Worm (Caenorhabditis elegans) whole organism, young adult: ENCODE data around the gene gst-7.

Source experiments
- D2030.7 ChIP-seq: fragments of 200-800 bp; sonication (Bioruptor generic); IDR thresholded peaks from 2 replicates; pipeline ENCODE4 v1.3.6; 2022; ENCODE audit warnings: missing genetic modification reagents, missing genetic modification characterization, missing compliant biosample characterization
- F37B4.10 ChIP-seq: fragments of 200-800 bp; sonication (Bioruptor generic); IDR thresholded peaks from 2 replicates; pipeline ENCODE4 v1.3.6; 2022; ENCODE audit warnings: missing genetic modification characterization, missing compliant biosample characterization
- F55B11.4 ChIP-seq: sonication (generic microtip); optimal IDR thresholded peaks from 2 replicates; lab custom pipeline; 2016; ENCODE audit warnings: missing compliant biosample characterization, missing genetic modification characterization, borderline replicate concordance; ENCODE audit not compliant: insufficient read depth
- K11D2.4 ChIP-seq: fragments of 200-800 bp; sonication (Bioruptor generic); IDR thresholded peaks from 2 replicates; pipeline ENCODE4 v1.3.6; 2022; ENCODE audit warnings: missing genetic modification reagents, missing genetic modification characterization, missing compliant biosample characterization
- K12H6.12 ChIP-seq: fragments of 200-800 bp; sonication (Bioruptor generic); optimal IDR thresholded peaks from 2 replicates; lab custom pipeline; 2018; ENCODE audit warnings: mild to moderate bottlenecking, missing genetic modification characterization, missing compliant biosample characterization
- Y67H2A.10 ChIP-seq: fragments of 200-800 bp; sonication (Bioruptor generic); conservative IDR thresholded peaks from 2 replicates; pipeline ENCODE4 v1.3.6; 2022; ENCODE audit warnings: missing genetic modification reagents, missing genetic modification characterization, missing compliant biosample characterization
- ZK185.1 ChIP-seq: sonication (generic microtip); optimal IDR thresholded peaks from 2 replicates; lab custom pipeline; 2016; ENCODE audit warnings: mild to moderate bottlenecking, missing genetic modification characterization, missing compliant biosample characterization; ENCODE audit not compliant: poor library complexity, severe bottlenecking
- aptf-2 ChIP-seq: fragments of 200-800 bp; sonication (Bioruptor generic); conservative IDR thresholded peaks from 2 replicates; pipeline ENCODE4 v1.3.6; 2022; ENCODE audit warnings: missing genetic modification reagents, missing genetic modification characterization, missing compliant biosample characterization
- attf-5 ChIP-seq: fragments of 200-800 bp; sonication (Bioruptor generic); optimal IDR thresholded peaks from 2 replicates; lab custom pipeline; 2018; ENCODE audit warnings: mild to moderate bottlenecking, missing genetic modification characterization, missing compliant biosample characterization
- bed-2 ChIP-seq: fragments of 200-800 bp; sonication (Bioruptor generic); IDR thresholded peaks from 2 replicates; pipeline ENCODE4 v1.3.6; 2022; ENCODE audit warnings: missing genetic modification reagents, missing genetic modification characterization, missing compliant biosample characterization
- cebp-1 ChIP-seq, 2 experiments: fragments of 200-800 bp in 1 of 2; sonication (Bioruptor generic) in 1 of 2; sonication (generic microtip) in 1 of 2; IDR thresholded peaks in 1 of 2; optimal IDR thresholded peaks in 1 of 2; 2 replicates each; pipeline versions ENCODE4 v1.3.6 to Lab custom; 2017 to 2022; ENCODE audit warnings: missing compliant biosample characterization in 2 of 2, missing genetic modification characterization in 2 of 2, mild to moderate bottlenecking in 1 of 2, missing genetic modification reagents in 1 of 2, moderate library complexity in 1 of 2
- cebp-2 ChIP-seq: fragments of 200-800 bp; sonication (Bioruptor generic); IDR thresholded peaks from 2 replicates; pipeline ENCODE4 v1.3.6; 2022; ENCODE audit warnings: missing genetic modification characterization, missing compliant biosample characterization
- ceh-100 ChIP-seq: fragments of 200-800 bp; sonication (Bioruptor generic); IDR thresholded peaks from 2 replicates; pipeline ENCODE4 v1.3.6; 2022; ENCODE audit warnings: missing genetic modification reagents, missing genetic modification characterization, missing compliant biosample characterization
- ceh-27 ChIP-seq: fragments of 200-800 bp; sonication (Bioruptor generic); optimal IDR thresholded peaks from 2 replicates; lab custom pipeline; 2018; ENCODE audit warnings: mild to moderate bottlenecking, missing genetic modification characterization, moderate library complexity, missing compliant biosample characterization
- ceh-40 ChIP-seq: fragments of 200-800 bp; sonication (Bioruptor generic); IDR thresholded peaks from 2 replicates; pipeline ENCODE4 v1.3.6; 2022; ENCODE audit warnings: missing genetic modification characterization, missing compliant biosample characterization
- ceh-58 ChIP-seq: fragments of 200-800 bp; sonication (Bioruptor generic); IDR thresholded peaks from 2 replicates; pipeline ENCODE4 v1.3.6; 2022; ENCODE audit warnings: missing genetic modification characterization, missing compliant biosample characterization
- ceh-91 ChIP-seq: fragments of 200-800 bp; sonication (Bioruptor generic); IDR thresholded peaks from 2 replicates; pipeline ENCODE4 v1.3.6; 2022; ENCODE audit warnings: missing genetic modification reagents, missing genetic modification characterization, missing compliant biosample characterization
- hrde-1 ChIP-seq: sonication (generic microtip); optimal IDR thresholded peaks from 2 replicates; lab custom pipeline; 2016; ENCODE audit warnings: missing genetic modification characterization, mild to moderate bottlenecking, missing compliant biosample characterization, moderate library complexity, missing genotype, missing genetic modification reagents, borderline replicate concordance
- hsf-1 ChIP-seq: fragments of 200-800 bp; sonication (Bioruptor generic); IDR thresholded peaks from 2 replicates; pipeline ENCODE4 v1.3.6; 2022; ENCODE audit warnings: missing genetic modification reagents, missing genetic modification characterization, missing compliant biosample characterization
- let-526 ChIP-seq: fragments of 200-800 bp; sonication (Bioruptor generic); IDR thresholded peaks from 2 replicates; pipeline ENCODE4 v1.3.6; 2022; ENCODE audit warnings: missing genetic modification reagents, missing genetic modification characterization, missing compliant biosample characterization
- lin-26 ChIP-seq: fragments of 200-800 bp; sonication (Bioruptor generic); IDR thresholded peaks from 2 replicates; pipeline ENCODE4 v1.3.6; 2022; ENCODE audit warnings: missing genetic modification reagents, missing genetic modification characterization, missing compliant biosample characterization
- lin-35 ChIP-seq, 3 experiments: fragments of 150-350 bp in 2 of 3; sonication (generic microtip) in 1 of 3; optimal IDR thresholded peaks; 2 replicates each; lab custom pipeline; 2014 to 2018; ENCODE audit warnings: missing biosample characterization in 3 of 3, missing genetic modification characterization in 3 of 3, missing genetic modification reagents in 3 of 3
- lin-40 ChIP-seq: sonication (generic microtip); optimal IDR thresholded peaks from 2 replicates; lab custom pipeline; 2016; ENCODE audit warnings: missing genetic modification characterization, mild to moderate bottlenecking, missing compliant biosample characterization, missing genotype, missing genetic modification reagents
- lsl-1 ChIP-seq: fragments of 200-800 bp; sonication (Bioruptor generic); optimal IDR thresholded peaks from 2 replicates; lab custom pipeline; 2018; ENCODE audit warnings: mild to moderate bottlenecking, missing genetic modification characterization, moderate library complexity, missing compliant biosample characterization
- madf-6 ChIP-seq: fragments of 200-800 bp; sonication (Bioruptor generic); IDR thresholded peaks from 2 replicates; pipeline ENCODE4 v1.3.6; 2022; ENCODE audit warnings: missing genetic modification reagents, missing genetic modification characterization, missing compliant biosample characterization
- madf-8 ChIP-seq: fragments of 200-800 bp; sonication (Bioruptor generic); conservative IDR thresholded peaks from 2 replicates; pipeline ENCODE4 v1.3.6; 2022; ENCODE audit warnings: missing genetic modification reagents, missing genetic modification characterization, missing compliant biosample characterization
- mel-28 ChIP-seq: sonication (generic microtip); optimal IDR thresholded peaks from 2 replicates; lab custom pipeline; 2016; ENCODE audit warnings: borderline replicate concordance, mild to moderate bottlenecking, missing genetic modification characterization, missing compliant biosample characterization
- mes-4 ChIP-seq: sonication (generic microtip); optimal IDR thresholded peaks from 2 replicates; lab custom pipeline; 2016; ENCODE audit warnings: missing genotype, missing genetic modification characterization, missing compliant biosample characterization
- nfya-1 ChIP-seq: sonication (generic microtip); optimal IDR thresholded peaks from 2 replicates; lab custom pipeline; 2017; ENCODE audit warnings: antibody characterized with exemption, missing compliant biosample characterization, missing genetic modification characterization, borderline replicate concordance; ENCODE audit not compliant: insufficient read depth
- nfyb-1 ChIP-seq: fragments of 200-800 bp; sonication (Bioruptor generic); IDR thresholded peaks from 2 replicates; pipeline ENCODE4 v1.3.6; 2022; ENCODE audit warnings: missing genetic modification reagents, missing genetic modification characterization, missing compliant biosample characterization
- pbrm-1 ChIP-seq: fragments of 200-800 bp; sonication (Bioruptor generic); IDR thresholded peaks from 2 replicates; pipeline ENCODE4 v1.3.6; 2022; ENCODE audit warnings: missing genetic modification reagents, missing genetic modification characterization, missing compliant biosample characterization
- rcor-1 ChIP-seq: fragments of 200-800 bp; sonication (Bioruptor generic); IDR thresholded peaks from 2 replicates; pipeline ENCODE4 v1.3.6; 2022; ENCODE audit warnings: missing genetic modification reagents, missing genetic modification characterization, missing compliant biosample characterization
- repo-1 ChIP-seq: sonication (generic microtip); optimal IDR thresholded peaks from 2 replicates; lab custom pipeline; 2017; ENCODE audit warnings: mild to moderate bottlenecking, missing genetic modification characterization, missing compliant biosample characterization
- snpc-4 ChIP-seq, 5 experiments: fragments of 150-350 bp in 1 of 5; sonication (generic microtip) in 4 of 5; optimal IDR thresholded peaks; 2 replicates each; lab custom pipeline; 2014 to 2018; ENCODE audit warnings: missing genetic modification characterization in 5 of 5, missing biosample characterization in 3 of 5, antibody characterized with exemption in 2 of 5, mild to moderate bottlenecking in 2 of 5, missing compliant biosample characterization in 2 of 5, missing genotype in 2 of 5, moderate library complexity in 2 of 5, missing genetic modification reagents in 1 of 5
- tbx-9 ChIP-seq: sonication (generic microtip); optimal IDR thresholded peaks from 2 replicates; lab custom pipeline; 2016; ENCODE audit warnings: borderline replicate concordance, missing genetic modification characterization, inconsistent platforms, missing compliant biosample characterization
- tlf-1 ChIP-seq: fragments of 200-800 bp; sonication (Bioruptor generic); optimal IDR thresholded peaks from 2 replicates; lab custom pipeline; 2018; ENCODE audit warnings: mild to moderate bottlenecking, missing genetic modification characterization, missing compliant biosample characterization
- unc-62 ChIP-seq: fragments of 150-350 bp; optimal IDR thresholded peaks from 2 replicates; lab custom pipeline; 2014; ENCODE audit warnings: missing biosample characterization, missing genetic modification reagents, missing genetic modification characterization
- zim-3 ChIP-seq: sonication (generic microtip); optimal IDR thresholded peaks from 2 replicates; lab custom pipeline; 2017; ENCODE audit warnings: mild to moderate bottlenecking, missing genetic modification characterization, moderate library complexity, missing compliant biosample characterization

Gene gst-7

ce11 chrII:4851594-4852106, 30.2 kb upstream of the gst-7 start, which contains the start of gene dnj-9 (continued):
- TF ChIP-seq nfya-1 (tag; lab: Kevin White, UChicago): no peak
- TF ChIP-seq Y67H2A.10 (GFP tag; lab: Robert Waterston, UW): peak; percentile 37; the same call in 1 of the 2 replicates
- no peak for TF ChIP-seq ceh-58 (GFP tag; lab: Robert Waterston, UW)
- peak; percentile 95 for TF ChIP-seq madf-6
- TF ChIP-seq lin-26 (GFP tag; lab: Robert Waterston, UW): peak; percentile 40; the same call in 1 of the 2 replicates
- peak; percentile 6 for TF ChIP-seq mel-28 (tag; lab: Kevin White, UChicago)
- TF ChIP-seq F55B11.4 (tag; lab: Kevin White, UChicago): no peak
- peak; percentile 86 to 99 (median 92) for TF ChIP-seq lin-35 (GFP tag; optimal IDR thresholded peaks at IDR 0.05; lab: Kevin White, UChicago)
- TF ChIP-seq madf-8 (GFP tag; lab: Robert Waterston, UW): peak; percentile 79
- TF ChIP-seq ceh-27 (GFP tag; lab: Kevin White, UChicago): peak; percentile 83
- TF ChIP-seq K11D2.4 (GFP tag; lab: Robert Waterston, UW): peak; percentile 94
- TF ChIP-seq repo-1: peak; percentile 94
- no peak for TF ChIP-seq unc-62 (GFP tag; lab: Kevin White, UChicago)
- no peak for TF ChIP-seq tbx-9 (tag; lab: Kevin White, UChicago)
- TF ChIP-seq lin-40 (tag; lab: Kevin White, UChicago): peak; percentile 97
- peak; percentile 94 for TF ChIP-seq rcor-1 (GFP tag; lab: Robert Waterston, UW)
- TF ChIP-seq, all 124 proteins: peak for 82

- TF ChIP-seq ZK185.1 (tag; lab: Kevin White, UChicago): no peak
- no peak for TF ChIP-seq mes-4 (tag; lab: Kevin White, UChicago)
- TF ChIP-seq hsf-1 (GFP tag; lab: Robert Waterston, UW): no peak
- TF ChIP-seq cebp-1 (GFP tag; IDR thresholded peaks at IDR 0.05; lab: Robert Waterston, UW): no peak
- TF ChIP-seq cebp-1 (tag; optimal IDR thresholded peaks at IDR 0.05; lab: Kevin White, UChicago): peak; percentile 66
- TF ChIP-seq let-526 (GFP tag; lab: Robert Waterston, UW): no peak
- TF ChIP-seq, all 124 proteins: peak for 1
Observed at ce11 chrII:4854761-4855160, 27.1 kb upstream of the gst-7 start.

- no peak for TF ChIP-seq F37B4.10 (GFP tag; lab: Robert Waterston, UW)
- no peak for TF ChIP-seq ceh-40 (GFP tag; lab: Robert Waterston, UW)
- no peak for TF ChIP-seq lsl-1
- no peak for TF ChIP-seq snpc-4 (GFP tag; optimal IDR thresholded peaks at IDR 0.05; lab: Kevin White, UChicago)
- TF ChIP-seq snpc-4 (tag; optimal IDR thresholded peaks at IDR 0.05; lab: Kevin White, UChicago): no peak
- TF ChIP-seq ceh-91 (GFP tag; lab: Robert Waterston, UW): no peak
- TF ChIP-seq K11D2.4 (GFP tag; lab: Robert Waterston, UW): 0 out of 2 replicates have a peak, but pooled peaks have one; percentile 19
- TF ChIP-seq, all 124 proteins: peak for 1
Observed at ce11 chrII:4855489-4855888, 26.4 kb upstream of the gst-7 start.

- TF ChIP-seq attf-5 (peak; percentile 39), nfyb-1 (0 out of 2 replicates have a peak, but pooled peaks have one; percentile 46), bed-2 (GFP tag; lab: Robert Waterston, UW) (no peak), cebp-2 (GFP tag; lab: Robert Waterston, UW) (no peak), zim-3 (no peak), D2030.7 (GFP tag; lab: Robert Waterston, UW) (no peak), ceh-100 (GFP tag; lab: Robert Waterston, UW) (no peak), lin-26 (GFP tag; lab: Robert Waterston, UW) (0 out of 2 replicates have a peak, but pooled peaks have one; percentile 13), cebp-1 (GFP tag; IDR thresholded peaks at IDR 0.05; lab: Robert Waterston, UW) (peak; percentile 96), cebp-1 (tag; optimal IDR thresholded peaks at IDR 0.05; lab: Kevin White, UChicago) (peak; percentile 99), lsl-1 (no peak), hrde-1 (tag; lab: Kevin White, UChicago) (no peak), let-526 (GFP tag; lab: Robert Waterston, UW) (peak; percentile 24; the same call in 1 of the 2 replicates), ZK185.1 (tag; lab: Kevin White, UChicago) (no peak), tlf-1 (no peak), aptf-2 (GFP tag; lab: Robert Waterston, UW) (no peak), K12H6.12 (tag; lab: Kevin White, UChicago) (no peak), pbrm-1 (GFP tag; lab: Robert Waterston, UW) (0 out of 2 replicates have a peak, but pooled peaks have one; percentile 12)
- TF ChIP-seq, all 124 proteins: peak for 6
Observed at ce11 chrII:4856113-4856512, 25.7 kb upstream of the gst-7 start.
